Worm (Caenorhabditis elegans) whole organism, L4 larva: ENCODE data around the gene ceh-37.

Source experiments
- F10B5.3 ChIP-seq: sonication (generic microtip); optimal IDR thresholded peaks from 2 replicates; lab custom pipeline; 2016; ENCODE audit warnings: mild to moderate bottlenecking, missing genetic modification characterization, missing compliant biosample characterization
- R02D3.7 ChIP-seq: fragments of 150-350 bp; sonication (generic microtip); optimal IDR thresholded peaks from 3 replicates; lab custom pipeline; 2014; ENCODE audit warnings: missing biosample characterization, missing genetic modification characterization
- ces-1 ChIP-seq: fragments of 150-350 bp; sonication (generic microtip); optimal IDR thresholded peaks from 4 replicates; lab custom pipeline; 2014; ENCODE audit warnings: missing biosample characterization, missing genetic modification reagents, missing genetic modification characterization
- dpl-1 ChIP-seq: fragments of 150-350 bp; optimal IDR thresholded peaks from 2 replicates; lab custom pipeline; 2014; ENCODE audit warnings: missing biosample characterization, missing genetic modification reagents, missing genetic modification characterization
- duxl-1 ChIP-seq: sonication (generic microtip); optimal IDR thresholded peaks from 2 replicates; lab custom pipeline; 2016; ENCODE audit warnings: mild to moderate bottlenecking, missing genetic modification characterization, moderate library complexity, missing compliant biosample characterization; ENCODE audit not compliant: poor library complexity
- madf-5 ChIP-seq, 2 experiments: fragments of 200-800 bp; sonication (Bioruptor generic); IDR thresholded peaks; 2 replicates each; pipeline ENCODE4 v1.3.6; 2022; ENCODE audit warnings: missing compliant biosample characterization in 2 of 2, missing genetic modification characterization in 2 of 2
- mdt-29 ChIP-seq: fragments of 200-800 bp; sonication (Bioruptor generic); IDR thresholded peaks from 2 replicates; pipeline ENCODE4 v1.3.6; 2022; ENCODE audit warnings: missing genetic modification reagents, missing genetic modification characterization, missing compliant biosample characterization
- nhr-111 ChIP-seq: fragments of 200-800 bp; sonication (Bioruptor generic); optimal IDR thresholded peaks from 2 replicates; lab custom pipeline; 2018; ENCODE audit warnings: mild to moderate bottlenecking, missing genetic modification characterization, missing compliant biosample characterization
- nhr-76 ChIP-seq: fragments of 150-350 bp; optimal IDR thresholded peaks from 2 replicates; lab custom pipeline; 2014; ENCODE audit warnings: missing biosample characterization, missing genetic modification characterization
- snpc-4 ChIP-seq: fragments of 150-350 bp; optimal IDR thresholded peaks from 2 replicates; lab custom pipeline; 2014; ENCODE audit warnings: missing biosample characterization, missing genetic modification characterization
- unc-62 ChIP-seq, 3 experiments: fragments of 150-350 bp in 1 of 3; sonication (generic microtip); optimal IDR thresholded peaks in 2 of 3; peaks in 1 of 3; 1 replicate in 1 of 3; 2 replicates in 2 of 3; lab custom pipeline; 2014 to 2017; ENCODE audit warnings: missing biosample characterization in 3 of 3, missing genetic modification characterization in 3 of 3, missing genetic modification reagents in 3 of 3, missing genotype in 1 of 3

DNA sequence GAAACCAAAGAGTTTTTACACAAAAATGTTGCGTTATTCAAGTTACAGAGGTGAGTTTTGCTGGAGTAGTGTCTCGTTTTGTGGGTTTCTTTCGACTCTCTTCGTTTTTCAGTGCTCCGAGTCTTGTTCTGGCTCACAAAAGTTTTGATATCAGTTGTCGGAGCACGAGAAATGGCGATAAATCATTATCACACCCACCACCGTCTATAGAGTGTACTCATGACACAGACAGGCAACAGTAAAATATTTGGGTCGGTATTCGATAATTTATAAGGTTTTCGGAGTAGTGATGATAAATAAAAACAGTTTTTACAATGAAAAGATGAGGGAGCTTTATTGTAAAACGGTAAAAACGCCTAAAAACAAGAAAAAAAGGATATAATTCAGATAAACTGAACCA, at the start of gene ceh-37:
- TF ChIP-seq nhr-111 (GFP tag; lab: Kevin White, UChicago), result no peak
- no peak for TF ChIP-seq madf-5 (GFP tag; IDR thresholded peaks at IDR 0.05; lab: Robert Waterston, UW)
- TF ChIP-seq snpc-4 (tag; lab: Kevin White, UChicago), result no peak
- TF ChIP-seq F10B5.3 (tag; lab: Kevin White, UChicago), result no peak
- TF ChIP-seq unc-62 (GFP tag; optimal IDR thresholded peaks at IDR 0.05 in 1 of 2; lab: Kevin White, UChicago), result peak in 1 of 2 experiments; percentile 92
- TF ChIP-seq unc-62 (tag; optimal IDR thresholded peaks at IDR 0.05; lab: Kevin White, UChicago), result no peak
- no peak for TF ChIP-seq duxl-1 (tag; lab: Kevin White, UChicago)
- TF ChIP-seq dpl-1, result no peak
- TF ChIP-seq ces-1 (GFP tag; lab: Kevin White, UChicago), result no peak
- TF ChIP-seq R02D3.7, result no peak
- no peak for TF ChIP-seq nhr-76 (tag; lab: Kevin White, UChicago)
- no peak for TF ChIP-seq mdt-29 (GFP tag; lab: Robert Waterston, UW)
